Worm (Caenorhabditis elegans) whole organism, L4/young adult: Measurements from ENCODE around the gene E04D5.4.

Source experiments
- dao-5 ChIP-seq: sonication (generic microtip); optimal IDR thresholded peaks from 2 replicates; lab custom pipeline; 2016; ENCODE audit warnings: missing genotype, missing genetic modification characterization, moderate library complexity, missing compliant biosample characterization
- him-1 ChIP-seq: sonication (generic microtip); optimal IDR thresholded peaks from 2 replicates; lab custom pipeline; 2016; ENCODE audit warnings: missing genotype, missing genetic modification reagents, missing genetic modification characterization, missing compliant biosample characterization

DNA sequence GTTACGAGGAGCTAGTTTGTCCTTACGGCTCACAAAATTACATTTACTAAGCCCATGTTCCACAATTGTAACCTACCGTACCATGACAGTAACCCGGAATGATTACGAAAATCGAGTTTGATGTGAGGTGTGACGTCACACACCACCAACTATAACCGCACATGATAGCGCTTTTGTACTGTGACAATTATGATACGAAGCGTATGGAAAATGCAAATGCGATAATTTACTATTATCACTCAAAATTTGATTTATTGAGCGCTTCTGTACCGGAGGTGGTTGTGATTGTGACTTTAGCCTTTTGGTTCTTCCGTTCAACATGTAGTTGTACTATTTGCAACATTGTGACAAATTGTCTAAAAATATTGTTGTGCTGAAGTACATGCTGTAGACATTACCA is 45.6 kb downstream of the E04D5.4 start:
- TF ChIP-seq him-1 (tag; lab: Kevin White, UChicago) (no peak), dao-5 (no peak)
